Worm (Caenorhabditis elegans): Measurements from ENCODE around the gene C07A12.2.

C07A12.2 gene

DNA sequence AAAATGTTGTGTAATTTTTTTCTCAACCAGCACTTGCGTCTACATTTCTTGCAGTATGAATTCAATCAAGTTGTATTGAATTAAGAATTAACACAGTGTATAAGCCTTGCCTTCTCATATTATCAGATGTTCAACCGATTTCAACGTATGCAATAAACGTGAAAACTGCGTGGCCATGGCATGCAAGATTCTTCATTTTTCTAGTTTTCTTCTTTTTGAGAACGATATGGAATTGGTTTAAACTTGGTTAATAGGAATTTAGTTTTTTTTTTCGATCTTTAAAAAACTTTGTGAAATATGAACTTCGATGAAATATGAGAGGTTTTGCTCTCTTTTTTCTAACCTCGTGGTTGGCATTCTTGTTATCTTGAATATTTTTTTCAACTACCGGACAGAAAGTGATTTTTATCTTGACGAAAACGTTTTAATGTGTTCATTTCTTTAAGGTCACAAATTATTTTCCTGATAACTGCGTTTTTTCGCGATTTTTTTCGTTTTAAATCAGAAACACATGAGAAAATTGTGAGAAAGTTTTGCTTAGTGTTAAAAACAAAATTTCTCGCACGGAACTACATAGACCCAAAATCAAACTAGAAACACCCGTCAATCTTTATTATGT lies 14.1 kb upstream of the C07A12.2 start:
- no peak for TF ChIP-seq F10E7.11 (tag; optimal IDR thresholded peaks at IDR 0.05)
- TF ChIP-seq nhr-80 (tag; optimal IDR thresholded peaks at IDR 0.05): peak; percentile 77
- peak; percentile 16 for TF ChIP-seq lin-40 (tag; optimal IDR thresholded peaks at IDR 0.05)

DNA sequence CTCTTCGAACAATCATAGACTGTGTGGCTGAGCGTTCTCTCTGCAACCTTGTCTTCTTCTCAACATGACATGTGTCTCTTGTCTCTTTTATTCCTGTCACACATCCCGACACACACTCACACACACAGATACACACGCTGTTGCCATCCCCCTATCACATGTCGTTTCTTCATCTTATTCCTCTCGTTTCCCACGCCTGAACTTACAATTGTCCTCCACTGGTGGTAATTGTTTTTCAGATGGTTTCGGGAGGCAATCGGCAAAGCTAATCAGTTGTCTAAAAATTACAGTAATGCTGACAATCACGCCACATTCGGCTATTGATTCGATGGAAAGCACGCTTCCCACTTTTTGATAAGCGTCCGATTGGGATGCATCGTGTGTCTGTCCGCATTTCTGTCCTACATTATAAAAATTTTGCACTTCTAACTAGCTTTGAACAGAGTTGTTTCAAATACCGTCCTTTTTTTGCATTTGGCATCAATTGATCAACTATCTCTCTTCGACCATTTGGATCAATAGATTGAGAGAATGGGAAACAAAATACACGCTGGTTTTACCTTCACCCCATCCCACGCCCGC lies 12.4 kb upstream of the C07A12.2 start, which contains the start of gene nhr-35:
Gene nhr-35, plus strand, starts transcription at position 532 of the 582 bp plus-strand sequence.
- TF ChIP-seq ztf-6 (GFP tag; IDR thresholded peaks at IDR 0.05) (no peak), ztf-3 (GFP tag; optimal IDR thresholded peaks at IDR 0.05) (peak; percentile 26), lin-40 (tag; optimal IDR thresholded peaks at IDR 0.05) (peak; percentile 81), egl-44 (GFP tag; IDR thresholded peaks at IDR 0.05) (0 out of 2 replicates have a peak, but pooled peaks have one; percentile 26), ama-1 (optimal IDR thresholded peaks at IDR 0.05) (no peak), ama-1 (GFP tag; optimal IDR thresholded peaks at IDR 0.05) (no peak), let-526 (GFP tag; IDR thresholded peaks at IDR 0.05) (peak; percentile 69; the same call in 1 of the 2 replicates), rec-8 (tag; optimal IDR thresholded peaks at IDR 0.05) (no peak), F37B4.10 (GFP tag; IDR thresholded peaks at IDR 0.05) (no peak), ztf-22 (GFP tag; optimal IDR thresholded peaks at IDR 0.05) (peak; percentile 86), K12H6.12 (tag; optimal IDR thresholded peaks at IDR 0.05) (peak; percentile 29), gei-17 (GFP tag; optimal IDR thresholded peaks at IDR 0.05) (peak; percentile 33), K11D2.4 (GFP tag; IDR thresholded peaks at IDR 0.05) (peak; percentile 64; the same call in 1 of the 2 replicates), mcd-1 (GFP tag; IDR thresholded peaks at IDR 0.05) (peak; percentile 38; the same call in 1 of the 2 replicates), mel-28 (tag; optimal IDR thresholded peaks at IDR 0.05; ENCODE audit: borderline replicate concordance) (no peak), C06A6.2 (GFP tag; conservative IDR thresholded peaks at IDR 0.05) (peak; percentile 44; the same call in 1 of the 2 replicates), ZK185.1 (tag; optimal IDR thresholded peaks at IDR 0.05; ENCODE audit: poor library complexity, severe bottlenecking) (peak; percentile 5), ceh-100 (GFP tag; IDR thresholded peaks at IDR 0.05) (no peak), ceh-27 (GFP tag; optimal IDR thresholded peaks at IDR 0.05) (peak; percentile 54), ztf-26 (tag; optimal IDR thresholded peaks at IDR 0.05) (peak; percentile 84), lin-26 (GFP tag; IDR thresholded peaks at IDR 0.05) (no peak), hmg-1.2 (GFP tag; IDR thresholded peaks at IDR 0.05) (peak; percentile 42), lir-1 (GFP tag; conservative IDR thresholded peaks at IDR 0.05) (peak; percentile 40; the same call in 1 of the 2 replicates), B0336.3 (GFP tag; IDR thresholded peaks at IDR 0.05) (peak; percentile 69), nhr-90 (tag; optimal IDR thresholded peaks at IDR 0.05) (peak; percentile 72), ets-4 (GFP tag; optimal IDR thresholded peaks at IDR 0.05) (peak; percentile 93), nhr-80 (tag; optimal IDR thresholded peaks at IDR 0.05) (peak; percentile 100), nfyb-1 (GFP tag; IDR thresholded peaks at IDR 0.05) (peak; percentile 82), cebp-1 (GFP tag; IDR thresholded peaks at IDR 0.05) (0 out of 2 replicates have a peak, but pooled peaks have one; percentile 36), cebp-1 (tag; optimal IDR thresholded peaks at IDR 0.05) (peak; percentile 78), F52B5.7 (tag; optimal IDR thresholded peaks at IDR 0.05) (no peak), snpc-4 (GFP tag; optimal IDR thresholded peaks at IDR 0.05) (no peak), snpc-4 (tag; optimal IDR thresholded peaks at IDR 0.05) (peak in 3 of 4 experiments; percentile 33 to 46 (median 44)), tbp1 (GFP tag; optimal IDR thresholded peaks at IDR 0.05) (peak; percentile 60), atf-7 (tag; optimal IDR thresholded peaks at IDR 0.05) (peak; percentile 91), ekl-4 (GFP tag; IDR thresholded peaks at IDR 0.05) (0 out of 2 replicates have a peak, but pooled peaks have one; percentile 30), lin-54 (GFP tag; optimal IDR thresholded peaks at IDR 0.05) (peak; percentile 27), fkh-3 (tag; optimal IDR thresholded peaks at IDR 0.05) (no peak), F22D6.2 (tag; optimal IDR thresholded peaks at IDR 0.05) (peak; percentile 90), let-607 (tag; optimal IDR thresholded peaks at IDR 0.05) (peak; percentile 84), F23B12.7 (tag; optimal IDR thresholded peaks at IDR 0.05; ENCODE audit: insufficient read depth) (peak; percentile 4), madf-10 (tag; optimal IDR thresholded peaks at IDR 0.05) (peak; percentile 53), repo-1 (tag; optimal IDR thresholded peaks at IDR 0.05) (peak; percentile 63), sea-2 (GFP tag; IDR thresholded peaks at IDR 0.05) (no peak)
